Worm (Caenorhabditis elegans) whole organism, young adult: ENCODE results near the gene spp-6.

ENCODE experiments used
- B0019.2 ChIP-seq: fragments of 200-800 bp; sonication (Bioruptor generic); conservative IDR thresholded peaks from 2 replicates; pipeline ENCODE4 v1.3.6; 2022; ENCODE audit warnings: missing genetic modification reagents, missing genetic modification characterization, missing compliant biosample characterization
- B0035.1 ChIP-seq: sonication (generic microtip); optimal IDR thresholded peaks from 2 replicates; lab custom pipeline; 2016; ENCODE audit warnings: missing genetic modification characterization, mild to moderate bottlenecking, missing compliant biosample characterization, missing genotype, missing genetic modification reagents
- B0336.3 ChIP-seq: fragments of 200-800 bp; sonication (Bioruptor generic); IDR thresholded peaks from 2 replicates; pipeline ENCODE4 v1.3.6; 2022; ENCODE audit warnings: missing genetic modification characterization, missing compliant biosample characterization
- F22D6.2 ChIP-seq: sonication (generic microtip); optimal IDR thresholded peaks from 2 replicates; lab custom pipeline; 2016; ENCODE audit warnings: mild to moderate bottlenecking, missing genetic modification characterization, missing compliant biosample characterization
- F23B12.7 ChIP-seq: sonication (generic microtip); optimal IDR thresholded peaks from 2 replicates; lab custom pipeline; 2017; ENCODE audit warnings: missing genetic modification characterization, mild to moderate bottlenecking, missing compliant biosample characterization, antibody characterized with exemption, moderate library complexity; ENCODE audit not compliant: insufficient read depth
- F33H1.4 ChIP-seq: fragments of 200-800 bp; sonication (Bioruptor generic); IDR thresholded peaks from 2 replicates; pipeline ENCODE4 v1.3.6; 2022; ENCODE audit warnings: missing genetic modification reagents, missing genetic modification characterization, missing compliant biosample characterization
- F39B2.1 ChIP-seq: fragments of 200-800 bp; sonication (Bioruptor generic); IDR thresholded peaks from 2 replicates; pipeline ENCODE4 v1.3.6; 2022; ENCODE audit warnings: missing genetic modification reagents, missing genetic modification characterization, missing compliant biosample characterization
- K11D2.4 ChIP-seq: fragments of 200-800 bp; sonication (Bioruptor generic); IDR thresholded peaks from 2 replicates; pipeline ENCODE4 v1.3.6; 2022; ENCODE audit warnings: missing genetic modification reagents, missing genetic modification characterization, missing compliant biosample characterization
- K12H6.12 ChIP-seq: fragments of 200-800 bp; sonication (Bioruptor generic); optimal IDR thresholded peaks from 2 replicates; lab custom pipeline; 2018; ENCODE audit warnings: mild to moderate bottlenecking, missing genetic modification characterization, missing compliant biosample characterization
- ZK185.1 ChIP-seq: sonication (generic microtip); optimal IDR thresholded peaks from 2 replicates; lab custom pipeline; 2016; ENCODE audit warnings: mild to moderate bottlenecking, missing genetic modification characterization, missing compliant biosample characterization; ENCODE audit not compliant: poor library complexity, severe bottlenecking
- akir-1 ChIP-seq: fragments of 200-800 bp; sonication (Bioruptor generic); optimal IDR thresholded peaks from 2 replicates; lab custom pipeline; 2018; ENCODE audit warnings: mild to moderate bottlenecking, missing genetic modification characterization, moderate library complexity, missing compliant biosample characterization
- atf-7 ChIP-seq: sonication (generic microtip); optimal IDR thresholded peaks from 2 replicates; lab custom pipeline; 2017; ENCODE audit warnings: mild to moderate bottlenecking, missing genetic modification characterization, missing compliant biosample characterization
- athp-1 ChIP-seq: sonication (generic microtip); optimal IDR thresholded peaks from 2 replicates; lab custom pipeline; 2017; ENCODE audit warnings: mild to moderate bottlenecking, missing genetic modification characterization, missing compliant biosample characterization
- attf-5 ChIP-seq: fragments of 200-800 bp; sonication (Bioruptor generic); optimal IDR thresholded peaks from 2 replicates; lab custom pipeline; 2018; ENCODE audit warnings: mild to moderate bottlenecking, missing genetic modification characterization, missing compliant biosample characterization
- bed-1 ChIP-seq: fragments of 200-800 bp; sonication (Bioruptor generic); IDR thresholded peaks from 2 replicates; pipeline ENCODE4 v1.3.6; 2022; ENCODE audit warnings: missing genetic modification reagents, missing genetic modification characterization, missing compliant biosample characterization
- ccch-3 ChIP-seq: fragments of 200-800 bp; sonication (Bioruptor generic); optimal IDR thresholded peaks from 2 replicates; lab custom pipeline; 2018; ENCODE audit warnings: mild to moderate bottlenecking, missing genetic modification characterization, missing compliant biosample characterization
- cebp-1 ChIP-seq, 2 experiments: fragments of 200-800 bp in 1 of 2; sonication (Bioruptor generic) in 1 of 2; sonication (generic microtip) in 1 of 2; IDR thresholded peaks in 1 of 2; optimal IDR thresholded peaks in 1 of 2; 2 replicates each; pipeline versions ENCODE4 v1.3.6 to Lab custom; 2017 to 2022; ENCODE audit warnings: missing compliant biosample characterization in 2 of 2, missing genetic modification characterization in 2 of 2, mild to moderate bottlenecking in 1 of 2, missing genetic modification reagents in 1 of 2, moderate library complexity in 1 of 2
- ceh-100 ChIP-seq: fragments of 200-800 bp; sonication (Bioruptor generic); IDR thresholded peaks from 2 replicates; pipeline ENCODE4 v1.3.6; 2022; ENCODE audit warnings: missing genetic modification reagents, missing genetic modification characterization, missing compliant biosample characterization
- dpff-1 ChIP-seq: sonication (generic microtip); optimal IDR thresholded peaks from 2 replicates; lab custom pipeline; 2017; ENCODE audit warnings: mild to moderate bottlenecking, missing genetic modification characterization, missing compliant biosample characterization
- egl-18 ChIP-seq: fragments of 200-800 bp; sonication (Bioruptor generic); IDR thresholded peaks from 2 replicates; pipeline ENCODE4 v1.3.6; 2022; ENCODE audit warnings: missing genetic modification reagents, missing genetic modification characterization, missing compliant biosample characterization
- egl-44 ChIP-seq: fragments of 200-800 bp; sonication (Bioruptor generic); IDR thresholded peaks from 2 replicates; pipeline ENCODE4 v1.3.6; 2022; ENCODE audit warnings: missing genetic modification reagents, missing genetic modification characterization, missing compliant biosample characterization
- hsf-1 ChIP-seq: fragments of 200-800 bp; sonication (Bioruptor generic); IDR thresholded peaks from 2 replicates; pipeline ENCODE4 v1.3.6; 2022; ENCODE audit warnings: missing genetic modification reagents, missing genetic modification characterization, missing compliant biosample characterization
- let-526 ChIP-seq: fragments of 200-800 bp; sonication (Bioruptor generic); IDR thresholded peaks from 2 replicates; pipeline ENCODE4 v1.3.6; 2022; ENCODE audit warnings: missing genetic modification reagents, missing genetic modification characterization, missing compliant biosample characterization
- lir-1 ChIP-seq: fragments of 200-800 bp; sonication (Bioruptor generic); conservative IDR thresholded peaks from 2 replicates; pipeline ENCODE4 v1.3.6; 2022; ENCODE audit warnings: missing genetic modification reagents, missing genetic modification characterization, missing compliant biosample characterization
- lsy-27 ChIP-seq: sonication (generic microtip); optimal IDR thresholded peaks from 2 replicates; lab custom pipeline; 2017; ENCODE audit warnings: missing genetic modification characterization, mild to moderate bottlenecking, missing compliant biosample characterization, antibody characterized with exemption, missing genotype, borderline replicate concordance; ENCODE audit not compliant: insufficient read depth
- madf-10 ChIP-seq: sonication (generic microtip); optimal IDR thresholded peaks from 2 replicates; lab custom pipeline; 2016; ENCODE audit warnings: mild to moderate bottlenecking, missing genetic modification characterization, missing compliant biosample characterization
- madf-3 ChIP-seq: fragments of 200-800 bp; sonication (Bioruptor generic); IDR thresholded peaks from 2 replicates; pipeline ENCODE4 v1.3.6; 2022; ENCODE audit warnings: missing genetic modification reagents, missing genetic modification characterization, missing compliant biosample characterization
- mes-4 ChIP-seq: sonication (generic microtip); optimal IDR thresholded peaks from 2 replicates; lab custom pipeline; 2016; ENCODE audit warnings: missing genotype, missing genetic modification characterization, missing compliant biosample characterization
- nfya-2 ChIP-seq: fragments of 200-800 bp; sonication (Bioruptor generic); IDR thresholded peaks from 2 replicates; pipeline ENCODE4 v1.3.6; 2022; ENCODE audit warnings: missing genetic modification reagents, missing genetic modification characterization, missing compliant biosample characterization
- nfyb-1 ChIP-seq: fragments of 200-800 bp; sonication (Bioruptor generic); IDR thresholded peaks from 2 replicates; pipeline ENCODE4 v1.3.6; 2022; ENCODE audit warnings: missing genetic modification reagents, missing genetic modification characterization, missing compliant biosample characterization
- nhr-120 ChIP-seq: fragments of 200-800 bp; sonication (Bioruptor generic); IDR thresholded peaks from 2 replicates; pipeline ENCODE4 v1.3.6; 2022; ENCODE audit warnings: missing genetic modification characterization, missing compliant biosample characterization
- nhr-90 ChIP-seq: sonication (generic microtip); optimal IDR thresholded peaks from 2 replicates; lab custom pipeline; 2016; ENCODE audit warnings: missing genotype, mild to moderate bottlenecking, missing genetic modification characterization, missing compliant biosample characterization
- pha-4 ChIP-seq: fragments of 150-350 bp; sonication (generic microtip); optimal IDR thresholded peaks from 2 replicates; lab custom pipeline; 2014; ENCODE audit warnings: missing biosample characterization, missing genetic modification reagents, missing genetic modification characterization
- rec-8 ChIP-seq, 2 experiments: sonication (generic microtip); optimal IDR thresholded peaks; 2 replicates each; lab custom pipeline; 2016; ENCODE audit warnings: mild to moderate bottlenecking in 2 of 2, missing genetic modification characterization in 2 of 2, missing genetic modification reagents in 2 of 2, missing genotype in 2 of 2, missing biosample characterization in 1 of 2, missing compliant biosample characterization in 1 of 2, moderate library complexity in 1 of 2
- snpc-1.3 ChIP-seq: sonication (generic microtip); optimal IDR thresholded peaks from 2 replicates; lab custom pipeline; 2017; ENCODE audit warnings: missing genetic modification characterization, mild to moderate bottlenecking, missing compliant biosample characterization, antibody characterized with exemption, moderate library complexity, missing genotype, missing genetic modification reagents; ENCODE audit not compliant: insufficient read depth
- snpc-3.4 ChIP-seq: sonication (generic microtip); optimal IDR thresholded peaks from 2 replicates; lab custom pipeline; 2017; ENCODE audit warnings: missing genetic modification characterization, mild to moderate bottlenecking, missing compliant biosample characterization, antibody characterized with exemption, moderate library complexity, missing genotype, missing genetic modification reagents
- sptf-2 ChIP-seq: fragments of 200-800 bp; sonication (Bioruptor generic); optimal IDR thresholded peaks from 2 replicates; lab custom pipeline; 2018; ENCODE audit warnings: mild to moderate bottlenecking, missing genetic modification characterization, missing compliant biosample characterization
- tlf-1 ChIP-seq: fragments of 200-800 bp; sonication (Bioruptor generic); optimal IDR thresholded peaks from 2 replicates; lab custom pipeline; 2018; ENCODE audit warnings: mild to moderate bottlenecking, missing genetic modification characterization, missing compliant biosample characterization
- ztf-25 ChIP-seq: fragments of 200-800 bp; sonication (Bioruptor generic); IDR thresholded peaks from 2 replicates; pipeline ENCODE4 v1.3.6; 2022; ENCODE audit warnings: missing genetic modification reagents, missing genetic modification characterization, missing compliant biosample characterization
- ztf-3 ChIP-seq: fragments of 200-800 bp; sonication (Bioruptor generic); optimal IDR thresholded peaks from 2 replicates; lab custom pipeline; 2018; ENCODE audit warnings: mild to moderate bottlenecking, missing genetic modification characterization, missing compliant biosample characterization

spp-6 gene

DNA sequence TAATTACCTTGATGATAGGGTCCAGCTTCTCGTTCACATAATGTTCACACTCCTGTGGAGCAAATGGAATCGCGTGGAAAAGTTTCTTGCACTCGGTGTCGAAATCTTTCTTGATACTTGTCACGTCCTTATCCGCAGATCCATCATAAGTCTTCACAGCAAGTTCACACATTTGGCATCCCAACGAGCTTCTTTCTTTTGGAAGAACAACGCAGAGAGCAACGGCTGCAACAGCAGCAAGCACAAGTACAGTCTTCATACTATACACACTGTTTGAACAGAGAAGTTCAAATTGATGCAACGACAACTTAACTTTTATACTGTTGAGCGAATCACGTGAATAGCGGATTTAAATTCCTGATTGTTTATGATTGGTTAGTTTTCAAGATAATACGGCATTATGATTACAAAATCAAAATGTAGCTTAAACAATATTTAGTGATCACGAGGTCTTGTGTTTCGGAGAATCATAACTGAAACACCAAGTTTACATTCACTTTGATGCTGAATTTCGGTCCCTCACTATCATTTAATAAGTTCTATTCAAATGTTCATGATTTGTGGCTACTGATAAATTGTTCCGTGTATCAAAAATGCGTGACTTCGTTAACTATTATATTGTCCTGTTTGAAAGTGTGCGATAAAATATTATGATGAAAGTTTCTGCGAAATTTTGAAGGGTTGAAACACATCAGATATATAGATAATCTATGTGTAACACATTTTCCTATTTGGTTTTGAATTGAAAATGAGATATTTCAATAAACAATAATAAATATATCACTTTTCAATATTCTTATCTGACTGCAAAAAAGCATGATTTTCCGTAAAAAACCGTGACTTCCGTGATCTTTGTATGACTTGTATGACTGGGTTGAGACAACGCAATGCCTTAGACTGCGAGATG is at the start of gene spp-6, which contains the start of gene spp-2 (continued):
- TF ChIP-seq nfyb-1 (GFP tag; lab: Robert Waterston, UW) (peak; percentile 80), B0336.3 (GFP tag; lab: Robert Waterston, UW) (peak; percentile 35; the same call in 1 of the 2 replicates), bed-1 (GFP tag; lab: Robert Waterston, UW) (no peak), B0035.1 (no peak), lir-1 (GFP tag; lab: Robert Waterston, UW) (no peak), atf-7 (tag; lab: Kevin White, UChicago) (peak; percentile 49), dpff-1 (tag; lab: Kevin White, UChicago) (no peak), pha-4 (no peak), ztf-25 (GFP tag; lab: Robert Waterston, UW) (no peak), F22D6.2 (tag; lab: Kevin White, UChicago) (no peak), snpc-3.4 (no peak), K12H6.12 (tag; lab: Kevin White, UChicago) (no peak), nhr-120 (no peak), madf-10 (no peak), egl-18 (GFP tag; lab: Robert Waterston, UW) (no peak), ceh-100 (GFP tag; lab: Robert Waterston, UW) (no peak), F23B12.7 (tag; lab: Kevin White, UChicago) (no peak), sptf-2 (GFP tag; lab: Kevin White, UChicago) (no peak), ccch-3 (GFP tag; lab: Kevin White, UChicago) (no peak), lsy-27 (tag; lab: Kevin White, UChicago) (no peak), snpc-1.3 (tag; lab: Kevin White, UChicago) (no peak), madf-3 (GFP tag; lab: Robert Waterston, UW) (no peak), athp-1 (tag; lab: Kevin White, UChicago) (no peak), let-526 (GFP tag; lab: Robert Waterston, UW) (no peak), F39B2.1 (no peak), K11D2.4 (GFP tag; lab: Robert Waterston, UW) (no peak), B0019.2 (GFP tag; lab: Robert Waterston, UW) (no peak), ZK185.1 (tag; lab: Kevin White, UChicago) (peak; percentile 3), nfya-2 (GFP tag; lab: Robert Waterston, UW) (no peak), hsf-1 (no peak), mes-4 (tag; lab: Kevin White, UChicago) (no peak), tlf-1 (no peak), attf-5 (GFP tag; lab: Kevin White, UChicago) (no peak), rec-8 (tag; optimal IDR thresholded peaks at IDR 0.05; lab: Kevin White, UChicago) (no peak), egl-44 (0 out of 2 replicates have a peak, but pooled peaks have one; percentile 21), nhr-90 (tag; lab: Kevin White, UChicago) (no peak), F33H1.4 (no peak), cebp-1 (GFP tag; IDR thresholded peaks at IDR 0.05; lab: Robert Waterston, UW) (no peak), cebp-1 (tag; optimal IDR thresholded peaks at IDR 0.05; lab: Kevin White, UChicago) (peak; percentile 24), ztf-3 (GFP tag; lab: Kevin White, UChicago) (no peak), akir-1 (GFP tag; lab: Kevin White, UChicago) (no peak)
